Fruit fly (Drosophila melanogaster) whole organism, pupa: ENCODE results near the gene CG43288.
A peak's percentile ranks its signal among the peaks of the same experiment; 100 is the strongest.

Experiments
- CG10348 ChIP-seq: fragments of 200-800 bp; sonication (Bioruptor generic); IDR thresholded peaks from 2 replicates; pipeline ENCODE4 v1.3.6; 2022; ENCODE audit warnings: missing biosample characterization, missing genetic modification characterization
- CG12605 ChIP-seq: fragments of 200-800 bp; sonication (Bioruptor generic); IDR thresholded peaks from 2 replicates; pipeline ENCODE4 v1.3.6; 2022; ENCODE audit warnings: missing biosample characterization, missing genetic modification characterization
- CG13204 ChIP-seq: fragments of 200-800 bp; sonication (Bioruptor generic); optimal IDR thresholded peaks from 2 replicates; lab custom pipeline; 2018; ENCODE audit warnings: missing biosample characterization, mild to moderate bottlenecking, missing genetic modification characterization, moderate library complexity
- CG14655 ChIP-seq: fragments of 200-800 bp; sonication (Bioruptor generic); optimal IDR thresholded peaks from 3 replicates; lab custom pipeline; 2017; ENCODE audit warnings: mild to moderate bottlenecking, missing biosample characterization, missing genetic modification reagents, missing genetic modification characterization
- CG15710 ChIP-seq: fragments of 200-800 bp; sonication (Bioruptor generic); optimal IDR thresholded peaks from 2 replicates; lab custom pipeline; 2018; ENCODE audit warnings: missing biosample characterization, mild to moderate bottlenecking, missing genetic modification characterization, moderate library complexity
- CG17806 ChIP-seq: fragments of 200-800 bp; sonication (Bioruptor generic); optimal IDR thresholded peaks from 2 replicates; lab custom pipeline; 2018; ENCODE audit warnings: missing biosample characterization, mild to moderate bottlenecking, missing genetic modification characterization, moderate library complexity
- CG32121 ChIP-seq: fragments of 200-800 bp; sonication (Bioruptor generic); IDR thresholded peaks from 2 replicates; pipeline ENCODE4 v1.3.6; 2022; ENCODE audit warnings: missing biosample characterization, missing genetic modification characterization
- CG34367 ChIP-seq: fragments of 200-800 bp; sonication (Bioruptor generic); optimal IDR thresholded peaks from 2 replicates; lab custom pipeline; 2018; ENCODE audit warnings: missing biosample characterization, mild to moderate bottlenecking, missing genetic modification characterization
- CG4496 ChIP-seq: fragments of 200-800 bp; sonication (Bioruptor generic); IDR thresholded peaks from 3 replicates; pipeline ENCODE4 v1.3.6; 2022; ENCODE audit warnings: missing biosample characterization, missing genetic modification characterization
- CG8159 ChIP-seq: fragments of 200-800 bp; sonication (Bioruptor generic); optimal IDR thresholded peaks from 3 replicates; lab custom pipeline; 2018; ENCODE audit warnings: missing biosample characterization, mild to moderate bottlenecking, missing genetic modification characterization, moderate library complexity
- CG8301 ChIP-seq: fragments of 200-800 bp; sonication (Bioruptor generic); optimal IDR thresholded peaks from 2 replicates; lab custom pipeline; 2018; ENCODE audit warnings: missing biosample characterization, mild to moderate bottlenecking, missing genetic modification characterization
- CG9948 ChIP-seq: fragments of 200-800 bp; sonication (Bioruptor generic); optimal IDR thresholded peaks from 2 replicates; lab custom pipeline; 2018; ENCODE audit warnings: missing biosample characterization, mild to moderate bottlenecking, missing genetic modification characterization, moderate library complexity
- D1 ChIP-seq: fragments of 200-800 bp; sonication (Bioruptor generic); optimal IDR thresholded peaks from 2 replicates; lab custom pipeline; 2018; ENCODE audit warnings: missing biosample characterization, mild to moderate bottlenecking, missing genetic modification characterization, moderate library complexity
- EcR ChIP-seq: fragments of 200-800 bp; sonication (Bioruptor generic); optimal IDR thresholded peaks from 3 replicates; lab custom pipeline; 2019; ENCODE audit warnings: missing biosample characterization, missing genetic modification characterization, mild to moderate bottlenecking, moderate library complexity, missing genetic modification reagents
- Ets98B ChIP-seq: fragments of 200-800 bp; sonication (Bioruptor generic); IDR thresholded peaks from 2 replicates; pipeline ENCODE4 v1.3.6; 2022; ENCODE audit warnings: missing biosample characterization, missing genetic modification characterization
- Pif1A ChIP-seq: fragments of 200-800 bp; sonication (Bioruptor generic); optimal IDR thresholded peaks from 3 replicates; lab custom pipeline; 2016; ENCODE audit warnings: missing biosample characterization, missing genetic modification characterization
- Pif1B ChIP-seq: fragments of 200-800 bp; sonication (Bioruptor generic); optimal IDR thresholded peaks from 3 replicates; lab custom pipeline; 2016; ENCODE audit warnings: missing biosample characterization, missing genetic modification characterization
- Snoo ChIP-seq: fragments of 200-800 bp; sonication (Bioruptor generic); optimal IDR thresholded peaks from 3 replicates; lab custom pipeline; 2017; ENCODE audit warnings: missing biosample characterization, mild to moderate bottlenecking, missing genetic modification characterization, inconsistent platforms
- fd96Ca ChIP-seq: fragments of 200-800 bp; sonication (Bioruptor generic); IDR thresholded peaks from 3 replicates; pipeline ENCODE4 v1.3.6; 2022; ENCODE audit warnings: missing biosample characterization, missing genetic modification characterization
- gl ChIP-seq: fragments of 200-800 bp; sonication (Bioruptor generic); optimal IDR thresholded peaks from 2 replicates; lab custom pipeline; 2018; ENCODE audit warnings: missing biosample characterization, mild to moderate bottlenecking, missing genetic modification characterization
- rn ChIP-seq: fragments of 200-800 bp; sonication (Bioruptor generic); IDR thresholded peaks from 2 replicates; pipeline ENCODE4 v1.3.6; 2022; ENCODE audit warnings: missing biosample characterization, missing genetic modification characterization

CG43288 gene

DNA sequence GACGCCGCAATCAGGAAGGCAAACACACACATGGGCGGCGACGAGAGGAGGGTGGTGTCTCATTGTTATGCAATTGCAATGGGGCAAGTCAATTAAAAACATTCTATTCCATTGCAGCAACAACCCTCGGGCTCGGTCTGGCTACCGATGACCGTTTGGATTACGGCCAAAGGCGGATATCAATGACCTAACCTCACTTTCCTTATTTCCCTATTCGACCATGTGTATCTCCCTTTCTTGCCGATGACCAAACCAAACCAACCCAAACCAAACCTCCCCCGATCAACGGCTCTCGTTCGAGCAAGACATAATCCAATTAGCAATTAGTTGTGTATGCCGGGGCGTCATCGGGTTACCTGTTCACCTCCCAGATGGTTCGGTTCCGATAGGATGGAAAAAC lies 14.1 kb upstream of the CG43288 start:
- TF ChIP-seq Pif1A (no peak), EcR (GFP tag; lab: Kevin White, UChicago) (no peak), CG4496 (GFP tag; lab: Robert Waterston, UW) (no peak), CG14655 (GFP tag; lab: Kevin White, UChicago) (no peak), CG32121 (GFP tag; lab: Robert Waterston, UW) (no peak), CG10348 (GFP tag; lab: Robert Waterston, UW) (no peak), CG9948 (tag; lab: Kevin White, UChicago) (no peak), rn (GFP tag; lab: Robert Waterston, UW) (no peak), fd96Ca (GFP tag; lab: Robert Waterston, UW) (no peak), gl (tag; lab: Kevin White, UChicago) (no peak), Ets98B (GFP tag; lab: Robert Waterston, UW) (no peak), CG15710 (no peak), CG17806 (no peak), CG34367 (tag; lab: Kevin White, UChicago) (no peak), CG12605 (no peak), CG8301 (tag; lab: Kevin White, UChicago) (no peak)
- TF ChIP-seq, all 21 proteins: peak for 0

- TF ChIP-seq fd96Ca (GFP tag; lab: Robert Waterston, UW) (no peak), gl (tag; lab: Kevin White, UChicago) (peak; percentile 36), CG17806 (peak; percentile 17), D1 (tag; lab: Kevin White, UChicago) (no peak), CG4496 (GFP tag; lab: Robert Waterston, UW) (no peak), CG8301 (tag; lab: Kevin White, UChicago) (no peak), Snoo (tag; lab: Kevin White, UChicago) (no peak), CG15710 (peak; percentile 49), CG32121 (GFP tag; lab: Robert Waterston, UW) (no peak), CG8159 (peak; percentile 34), Ets98B (GFP tag; lab: Robert Waterston, UW) (no peak), CG34367 (tag; lab: Kevin White, UChicago) (peak; percentile 40), CG12605 (no peak), CG10348 (GFP tag; lab: Robert Waterston, UW) (no peak), CG14655 (GFP tag; lab: Kevin White, UChicago) (no peak), Pif1A (no peak), CG13204 (peak; percentile 66), CG9948 (tag; lab: Kevin White, UChicago) (peak; percentile 35), Pif1B (GFP tag; lab: Kevin White, UChicago) (no peak), EcR (GFP tag; lab: Kevin White, UChicago) (peak; percentile 68), rn (GFP tag; lab: Robert Waterston, UW) (no peak)
These were observed 12.2 kb upstream of the CG43288 start for dm6 chrX:4200612-4201011.

dm6 chrX:4202235-4202794 lies 10.5 kb upstream of the CG43288 start:
- TF ChIP-seq CG12605 (no peak), CG9948 (tag; lab: Kevin White, UChicago) (no peak)

dm6 chrX:4203713-4204447 lies 8.9 kb upstream of the CG43288 start:
- TF ChIP-seq CG32121 (GFP tag; lab: Robert Waterston, UW) (no peak), CG4496 (GFP tag; lab: Robert Waterston, UW) (peak; percentile 70; the same call in 2 of the 3 replicates), Ets98B (GFP tag; lab: Robert Waterston, UW) (peak; percentile 44; the same call in 1 of the 2 replicates), CG9948 (tag; lab: Kevin White, UChicago) (peak; percentile 12), EcR (GFP tag; lab: Kevin White, UChicago) (peak; percentile 25), Pif1B (GFP tag; lab: Kevin White, UChicago) (no peak), CG15710 (peak; percentile 27), CG12605 (peak; percentile 39; the same call in 1 of the 2 replicates), Pif1A (no peak), gl (tag; lab: Kevin White, UChicago) (no peak), D1 (tag; lab: Kevin White, UChicago) (no peak), CG34367 (tag; lab: Kevin White, UChicago) (peak; percentile 9), CG13204 (peak; percentile 18), CG8159 (peak; percentile 27), rn (GFP tag; lab: Robert Waterston, UW) (no peak), CG10348 (GFP tag; lab: Robert Waterston, UW) (no peak), CG17806 (peak; percentile 11), CG14655 (GFP tag; lab: Kevin White, UChicago) (peak; percentile 33), CG8301 (tag; lab: Kevin White, UChicago) (no peak), fd96Ca (GFP tag; lab: Robert Waterston, UW) (peak; percentile 42; the same call in 1 of the 3 replicates), Snoo (tag; lab: Kevin White, UChicago) (no peak)

DNA sequence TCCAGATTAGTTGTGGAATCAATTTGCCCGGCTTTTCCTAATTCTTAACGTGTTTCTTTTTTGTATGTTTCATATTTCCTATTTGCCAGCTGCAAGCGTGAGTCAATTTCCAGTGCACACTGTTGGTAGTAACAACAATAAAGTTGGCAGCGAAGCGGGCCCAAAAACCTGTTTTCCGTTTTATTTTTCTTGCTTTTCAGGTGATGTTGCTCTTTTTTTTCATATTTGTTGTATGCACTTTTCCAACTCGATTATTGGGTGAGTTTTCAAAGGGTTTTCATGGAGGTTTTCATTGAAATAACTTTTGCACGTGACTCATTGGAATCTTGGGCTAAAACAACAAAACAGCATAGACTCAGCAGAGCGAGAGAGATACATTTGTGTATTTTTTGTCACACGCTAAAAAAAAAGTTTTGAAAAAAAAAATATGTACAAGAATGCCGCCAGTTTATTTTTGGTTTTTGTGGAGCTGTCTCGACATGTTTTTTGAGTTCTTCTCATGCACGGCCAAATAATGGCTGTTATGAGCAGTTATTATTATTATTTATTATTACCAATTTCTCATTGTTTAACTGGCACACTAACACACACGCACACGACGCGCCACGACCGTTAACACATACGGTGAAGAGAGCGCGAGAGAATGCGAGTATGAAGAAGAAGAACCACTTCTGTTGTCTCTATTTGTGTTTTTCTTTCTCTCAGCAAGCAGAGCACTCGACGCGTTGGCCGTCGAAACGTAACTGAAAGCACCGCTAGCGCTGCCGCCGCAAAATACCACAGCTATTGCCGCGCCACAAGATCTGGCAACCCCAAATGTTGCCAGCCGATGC lies 7.3 kb upstream of the CG43288 start, which contains the start of gene Fas2:
TSS of gene Fas2 (minus strand) at position 748 of the 833 bp plus-strand sequence.
- no peak for TF ChIP-seq gl (tag; lab: Kevin White, UChicago)
- TF ChIP-seq CG34367 (tag; lab: Kevin White, UChicago), result no peak
- peak; percentile 68; the same call in 2 of the 3 replicates for TF ChIP-seq CG4496 (GFP tag; lab: Robert Waterston, UW)
- TF ChIP-seq fd96Ca (GFP tag; lab: Robert Waterston, UW), result peak; percentile 87
- TF ChIP-seq Pif1A, result peak; percentile 37
- TF ChIP-seq Snoo (tag; lab: Kevin White, UChicago), result peak; percentile 67
- peak; percentile 47; the same call in 1 of the 2 replicates for TF ChIP-seq CG12605
- TF ChIP-seq rn (GFP tag; lab: Robert Waterston, UW), result 0 out of 2 replicates have a peak, but pooled peaks have one; percentile 7
- peak; percentile 7 for TF ChIP-seq CG8159
- TF ChIP-seq Ets98B (GFP tag; lab: Robert Waterston, UW), result peak; percentile 59
- peak; percentile 51 for TF ChIP-seq CG8301 (tag; lab: Kevin White, UChicago)
- TF ChIP-seq CG14655 (GFP tag; lab: Kevin White, UChicago), result peak; percentile 60
- TF ChIP-seq D1 (tag; lab: Kevin White, UChicago), result no peak
- no peak for TF ChIP-seq CG10348 (GFP tag; lab: Robert Waterston, UW)
- TF ChIP-seq CG13204, result peak; percentile 56
- peak; percentile 75 for TF ChIP-seq Pif1B (GFP tag; lab: Kevin White, UChicago)
- peak; percentile 33 for TF ChIP-seq CG9948 (tag; lab: Kevin White, UChicago)
- peak; percentile 3 for TF ChIP-seq EcR (GFP tag; lab: Kevin White, UChicago)
- peak; percentile 31 for TF ChIP-seq CG15710
- peak; percentile 11 for TF ChIP-seq CG17806
- peak; percentile 70 for TF ChIP-seq CG32121 (GFP tag; lab: Robert Waterston, UW)
